Worm (Caenorhabditis elegans) whole organism, L2 larva: Measurements from ENCODE around the gene C50D2.10.

Source experiments
- C34F6.9 ChIP-seq: fragments of 150-350 bp; optimal IDR thresholded peaks from 2 replicates; lab custom pipeline; 2014; ENCODE audit warnings: missing biosample characterization, missing genetic modification characterization
- ama-1 ChIP-seq: fragments of 150-350 bp; optimal IDR thresholded peaks from 2 replicates; lab custom pipeline; 2018; ENCODE audit warnings: inconsistent platforms
- blmp-1 ChIP-seq: sonication (generic microtip); optimal IDR thresholded peaks from 2 replicates; lab custom pipeline; 2017; ENCODE audit warnings: missing genetic modification characterization, mild to moderate bottlenecking, missing compliant biosample characterization, antibody characterized with exemption, moderate library complexity; ENCODE audit not compliant: insufficient read depth
- ceh-16 ChIP-seq: fragments of 150-350 bp; optimal IDR thresholded peaks from 2 replicates; lab custom pipeline; 2014; ENCODE audit warnings: missing biosample characterization, missing genetic modification characterization
- crh-2 ChIP-seq: sonication (generic microtip); optimal IDR thresholded peaks from 2 replicates; lab custom pipeline; 2017; ENCODE audit warnings: missing biosample characterization, missing genetic modification characterization
- lsy-2 ChIP-seq, 2 experiments: fragments of 150-350 bp in 1 of 2; sonication (generic microtip) in 1 of 2; optimal IDR thresholded peaks; 2 replicates each; lab custom pipeline; 2014 to 2017; ENCODE audit warnings: missing biosample characterization in 2 of 2, missing genetic modification characterization in 2 of 2
- mab-5 ChIP-seq: fragments of 150-350 bp; optimal IDR thresholded peaks from 2 replicates; lab custom pipeline; 2014; ENCODE audit warnings: missing biosample characterization, missing genetic modification characterization
- mdl-1 ChIP-seq, 2 experiments: fragments of 150-350 bp in 1 of 2; sonication (generic microtip) in 1 of 2; optimal IDR thresholded peaks; 2 replicates each; lab custom pipeline; 2017; ENCODE audit warnings: missing biosample characterization in 2 of 2, missing genetic modification characterization in 2 of 2
- nhr-11 ChIP-seq: fragments of 150-350 bp; optimal IDR thresholded peaks from 2 replicates; lab custom pipeline; 2014; ENCODE audit warnings: missing biosample characterization, missing genetic modification characterization
- nhr-129 ChIP-seq: fragments of 150-350 bp; optimal IDR thresholded peaks from 2 replicates; lab custom pipeline; 2014; ENCODE audit warnings: missing biosample characterization, missing genetic modification characterization
- ztf-11 ChIP-seq: sonication (generic microtip); optimal IDR thresholded peaks from 2 replicates; lab custom pipeline; 2017; ENCODE audit warnings: missing biosample characterization, missing genetic modification characterization

- TF ChIP-seq ztf-11 (tag; lab: Kevin White, UChicago) (no peak), nhr-129 (no peak), mab-5 (no peak), ama-1 (lab: Kevin White, UChicago) (no peak), nhr-11 (no peak), mdl-1 (tag; optimal IDR thresholded peaks at IDR 0.05; lab: Kevin White, UChicago) (no peak), crh-2 (tag; lab: Kevin White, UChicago) (no peak), C34F6.9 (tag; lab: Kevin White, UChicago) (no peak), blmp-1 (tag; lab: Kevin White, UChicago) (no peak), lsy-2 (tag; optimal IDR thresholded peaks at IDR 0.05; lab: Kevin White, UChicago) (no peak), ceh-16 (tag; lab: Kevin White, UChicago) (no peak)
Observed at ce11 chrII:104234-104633, 5.3 kb downstream of the C50D2.10 start, which contains the start of gene col-68.
